Worm (Caenorhabditis elegans): ENCODE results near the gene str-96.

- TF ChIP-seq mes-4 (tag; optimal IDR thresholded peaks at IDR 0.05) (no peak), lin-26 (GFP tag; IDR thresholded peaks at IDR 0.05) (no peak), nfyb-1 (GFP tag; IDR thresholded peaks at IDR 0.05) (no peak), B0035.1 (tag; optimal IDR thresholded peaks at IDR 0.05) (no peak)
Observed at ce11 chrV:15253529-15253928, 40.2 kb downstream of the str-96 start, which contains the start of gene srbc-75.

All from whole organism, young adult.